Worm (Caenorhabditis elegans): Measurements from ENCODE around the gene M02D8.7.

The M02D8.7 gene

DNA sequence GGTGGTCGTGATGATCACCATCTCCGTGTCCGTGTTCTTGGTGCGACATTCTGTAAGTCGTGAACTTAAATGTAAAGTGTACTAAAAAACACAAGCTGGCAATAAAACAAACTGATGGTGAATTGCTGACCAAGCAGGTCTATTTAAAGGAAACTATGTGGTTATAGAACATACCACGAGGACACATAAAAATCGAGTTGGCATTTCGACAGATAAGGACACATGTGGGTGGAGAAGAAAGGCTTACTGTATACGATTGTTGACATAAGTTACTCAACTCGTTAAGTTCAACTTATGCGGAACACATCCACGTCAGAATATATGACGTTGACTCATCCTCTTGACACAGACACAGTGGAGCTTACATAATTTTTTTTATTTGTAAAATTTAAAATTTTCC lies 23.9 kb downstream of the M02D8.7 start, which contains the start of gene F53A9.8:
F53A9.8 (minus strand) TSS at position 49 of the 400 bp plus-strand sequence.
- no peak for TF ChIP-seq sox-4 (tag; optimal IDR thresholded peaks at IDR 0.05)
- TF ChIP-seq nhr-232 (tag; optimal IDR thresholded peaks at IDR 0.05): no peak
- no peak for TF ChIP-seq odd-2 (tag; optimal IDR thresholded peaks at IDR 0.05)
- no peak for TF ChIP-seq dve-1 (tag; optimal IDR thresholded peaks at IDR 0.05)
- TF ChIP-seq dmd-4 (tag; optimal IDR thresholded peaks at IDR 0.05; ENCODE audit: borderline replicate concordance): no peak
- TF ChIP-seq ceh-34 (tag; optimal IDR thresholded peaks at IDR 0.05): no peak
- no peak for TF ChIP-seq tbx-7 (tag; optimal IDR thresholded peaks at IDR 0.05)
- no peak for TF ChIP-seq lim-6 (tag; optimal IDR thresholded peaks at IDR 0.05)
- TF ChIP-seq hlh-15 (tag; optimal IDR thresholded peaks at IDR 0.05): no peak
- TF ChIP-seq eyg-1 (tag; optimal IDR thresholded peaks at IDR 0.05): no peak
- TF ChIP-seq ceh-18 (tag; optimal IDR thresholded peaks at IDR 0.05): no peak
- no peak for TF ChIP-seq rnt-1 (tag; optimal IDR thresholded peaks at IDR 0.05)
- TF ChIP-seq hlh-30 (tag; optimal IDR thresholded peaks at IDR 0.05; ENCODE audit: insufficient read depth): no peak
- TF ChIP-seq nfya-1 (tag; optimal IDR thresholded peaks at IDR 0.05): no peak

DNA sequence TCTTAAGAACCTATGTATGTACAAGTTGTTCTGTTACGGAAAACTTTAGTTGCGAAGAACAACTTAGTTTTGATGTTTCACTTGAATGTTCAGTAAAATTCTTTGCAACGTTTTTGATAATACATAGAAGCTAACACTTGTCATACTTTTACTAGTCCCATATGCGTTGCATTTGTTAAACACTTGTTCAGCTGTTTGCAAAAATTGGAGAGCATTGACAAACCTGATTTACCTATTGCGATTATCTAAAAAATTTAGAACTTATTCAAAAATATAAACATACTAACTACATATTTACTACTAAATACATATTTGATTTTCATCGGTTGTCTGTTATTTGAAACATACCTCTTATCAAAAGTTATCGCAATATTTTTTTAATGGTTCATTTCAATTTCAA lies 24.6 kb downstream of the M02D8.7 start:
- no peak for TF ChIP-seq ztf-16 (tag; optimal IDR thresholded peaks at IDR 0.05)
- TF ChIP-seq che-1 (tag; optimal IDR thresholded peaks at IDR 0.05): no peak
- no peak for TF ChIP-seq ttx-3 (tag; optimal IDR thresholded peaks at IDR 0.05)
- no peak for TF ChIP-seq ets-4 (tag; optimal IDR thresholded peaks at IDR 0.05)
- TF ChIP-seq syd-9 (tag; optimal IDR thresholded peaks at IDR 0.05): no peak
- TF ChIP-seq nfya-1 (tag; optimal IDR thresholded peaks at IDR 0.05): no peak
- TF ChIP-seq elt-4 (tag; optimal IDR thresholded peaks at IDR 0.05): no peak

DNA sequence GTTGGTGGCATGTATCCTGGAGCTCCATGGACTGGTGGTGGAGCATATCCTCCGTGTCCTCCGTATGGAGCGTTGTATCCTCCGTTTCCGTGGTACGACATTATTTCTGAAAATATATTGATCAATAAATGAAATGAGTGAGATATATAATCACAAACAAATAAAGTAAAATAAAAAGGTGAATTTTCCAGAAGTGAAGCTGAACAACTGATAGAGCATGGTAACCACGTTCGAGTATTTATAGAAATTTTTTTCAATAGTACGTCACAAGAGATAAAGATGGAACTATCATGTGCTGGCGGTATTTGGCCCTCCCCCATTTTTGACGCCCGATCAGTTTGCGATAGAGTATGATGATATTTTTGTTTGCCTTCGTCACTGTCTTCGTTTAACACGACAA lies 26.0 kb downstream of the M02D8.7 start, which contains the start of gene F53A9.7:
F53A9.7 (minus strand) TSS at position 101 of the 400 bp plus-strand sequence.
- TF ChIP-seq pqm-1 (tag; optimal IDR thresholded peaks at IDR 0.05): no peak
- no peak for TF ChIP-seq hlh-13 (GFP tag; optimal IDR thresholded peaks at IDR 0.05)
- TF ChIP-seq ceh-18 (tag; optimal IDR thresholded peaks at IDR 0.05): no peak
- TF ChIP-seq elt-4 (tag; optimal IDR thresholded peaks at IDR 0.05): no peak
- TF ChIP-seq gmeb-2 (tag; optimal IDR thresholded peaks at IDR 0.05): no peak
- no peak for TF ChIP-seq ceh-14 (tag; optimal IDR thresholded peaks at IDR 0.05)
- no peak for TF ChIP-seq Y22D7AL.16 (tag; optimal IDR thresholded peaks at IDR 0.05)
- TF ChIP-seq nhr-11 (tag; optimal IDR thresholded peaks at IDR 0.05): no peak
- no peak for TF ChIP-seq F13H6.1 (tag; optimal IDR thresholded peaks at IDR 0.05)
- no peak for TF ChIP-seq C38D4.7 (GFP tag; optimal IDR thresholded peaks at IDR 0.05)
- TF ChIP-seq lim-6 (tag; optimal IDR thresholded peaks at IDR 0.05): no peak

DNA sequence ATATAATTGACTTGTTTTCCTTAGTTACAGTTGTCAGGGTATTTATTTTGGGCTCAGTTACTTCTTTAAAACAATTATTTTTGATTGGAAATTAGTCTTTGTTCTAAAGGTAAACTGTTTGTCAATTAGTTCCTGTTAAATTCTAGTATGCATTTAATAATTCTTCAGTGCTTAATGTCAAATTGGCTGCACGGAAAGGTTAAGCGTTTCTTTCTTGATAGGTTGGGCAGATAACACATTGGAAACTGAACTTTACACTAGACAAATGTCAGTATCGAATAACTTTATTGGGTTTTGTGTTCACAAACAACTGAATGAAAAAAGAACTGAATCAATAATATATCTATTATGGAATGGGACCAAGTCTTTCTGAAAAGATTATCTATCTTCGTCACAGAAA lies 28.0 kb downstream of the M02D8.7 start:
- TF ChIP-seq ceh-9 (tag; optimal IDR thresholded peaks at IDR 0.05) (no peak), mec-3 (tag; optimal IDR thresholded peaks at IDR 0.05; ENCODE audit: borderline replicate concordance) (no peak), ceh-2 (tag; optimal IDR thresholded peaks at IDR 0.05) (no peak), T23F11.4 (GFP tag; optimal IDR thresholded peaks at IDR 0.05) (no peak), pha-4 (tag; optimal IDR thresholded peaks at IDR 0.05) (no peak), ets-4 (tag; optimal IDR thresholded peaks at IDR 0.05) (no peak), pha-2 (tag; optimal IDR thresholded peaks at IDR 0.05) (no peak), hlh-8 (tag; optimal IDR thresholded peaks at IDR 0.05) (no peak), tbx-7 (tag; optimal IDR thresholded peaks at IDR 0.05) (no peak), eyg-1 (tag; optimal IDR thresholded peaks at IDR 0.05) (no peak), ceh-6 (GFP tag; optimal IDR thresholded peaks at IDR 0.05) (no peak), rnt-1 (tag; optimal IDR thresholded peaks at IDR 0.05) (no peak), odd-2 (tag; optimal IDR thresholded peaks at IDR 0.05) (no peak), zip-5 (tag; optimal IDR thresholded peaks at IDR 0.05) (no peak), ztf-16 (tag; optimal IDR thresholded peaks at IDR 0.05) (no peak)

All from whole organism, late embryonic.